Fruit fly (Drosophila melanogaster) S2 (cell line): ENCODE results near the gene CG8833.

Experiments used
- CG8478 ChIP-seq: fragments of >200 bp; optimal IDR thresholded peaks from 2 replicates; lab custom pipeline; 2018
- CTCF ChIP-seq, 2 experiments: fragments of >200 bp; optimal IDR thresholded peaks; 2 replicates each; lab custom pipeline; 2018

dm6 chr3L:13884460-13885056, 44.2 kb downstream of the CG8833 start:
- TF ChIP-seq CG8478 (lab: Kevin White, UChicago): no peak
- no peak for TF ChIP-seq CTCF (optimal IDR thresholded peaks at IDR 0.05; lab: Kevin White, UChicago)
